Worm (Caenorhabditis elegans): ENCODE results near the gene R11A8.1.

R11A8.1 gene

ce11 chrIV:10310329-10310728 lies 46.6 kb downstream of the R11A8.1 start, which contains the start of gene R09E10.8:
R09E10.8 (minus strand) TSS chrIV:10310429.
- TF ChIP-seq C38D4.7 (GFP tag; optimal IDR thresholded peaks at IDR 0.05) = no peak
- TF ChIP-seq hlh-30 (tag; optimal IDR thresholded peaks at IDR 0.05; ENCODE audit: insufficient read depth) = no peak
- TF ChIP-seq unc-3 (GFP tag; conservative IDR thresholded peaks at IDR 0.05) = no peak
- TF ChIP-seq unc-3 (tag; optimal IDR thresholded peaks at IDR 0.05) = no peak
- TF ChIP-seq ets-4 (tag; optimal IDR thresholded peaks at IDR 0.05) = no peak
- TF ChIP-seq pat-9 (tag; optimal IDR thresholded peaks at IDR 0.05) = no peak
